Fruit fly (Drosophila melanogaster) whole organism, embryonic: ENCODE results near the gene Glut1.
A peak's percentile ranks its signal among the peaks of the same experiment; 100 is the strongest.

Source experiments
- Asciz ChIP-seq: fragments of 200-800 bp; sonication (Bioruptor generic); optimal IDR thresholded peaks from 2 replicates; lab custom pipeline; 2017; ENCODE audit warnings: missing biosample characterization, mild to moderate bottlenecking, missing genetic modification characterization, missing genetic modification reagents
- CG10274 ChIP-seq: fragments of 200-800 bp; sonication (Bioruptor generic); optimal IDR thresholded peaks from 3 replicates; lab custom pipeline; 2017; ENCODE audit warnings: missing biosample characterization, mild to moderate bottlenecking, missing genetic modification characterization
- CG10543 ChIP-seq: fragments of 200-800 bp; sonication (Bioruptor generic); optimal IDR thresholded peaks from 3 replicates; lab custom pipeline; 2017; ENCODE audit warnings: missing biosample characterization, mild to moderate bottlenecking, missing genetic modification characterization, moderate library complexity
- CG10654 ChIP-seq: fragments of 200-800 bp; sonication (Bioruptor generic); optimal IDR thresholded peaks from 2 replicates; lab custom pipeline; 2016; ENCODE audit warnings: missing biosample characterization, missing genetic modification characterization
- CG1233 ChIP-seq: fragments of 200-800 bp; sonication (Bioruptor generic); optimal IDR thresholded peaks from 4 replicates; lab custom pipeline; 2018; ENCODE audit warnings: missing biosample characterization, mild to moderate bottlenecking, missing genetic modification characterization
- CG16779 ChIP-seq: fragments of 200-800 bp; sonication (Bioruptor generic); IDR thresholded peaks from 2 replicates; pipeline ENCODE4 v1.3.6; 2022; ENCODE audit warnings: missing biosample characterization, missing genetic modification characterization
- CG17612 ChIP-seq: fragments of 200-800 bp; sonication (Bioruptor generic); IDR thresholded peaks from 2 replicates; pipeline ENCODE4 v1.3.6; 2022; ENCODE audit warnings: missing biosample characterization, missing genetic modification characterization
- CG18011 ChIP-seq: fragments of 200-800 bp; sonication (Bioruptor generic); optimal IDR thresholded peaks from 2 replicates; lab custom pipeline; 2017; ENCODE audit warnings: missing biosample characterization, missing genetic modification characterization, mild to moderate bottlenecking, moderate library complexity, missing genotype
- CG1832 ChIP-seq: fragments of 200-800 bp; sonication (Bioruptor generic); optimal IDR thresholded peaks from 2 replicates; lab custom pipeline; 2017; ENCODE audit warnings: missing biosample characterization, mild to moderate bottlenecking, missing genetic modification characterization, inconsistent platforms
- CG2678 ChIP-seq: fragments of 200-800 bp; sonication (Bioruptor generic); optimal IDR thresholded peaks from 3 replicates; lab custom pipeline; 2019; ENCODE audit warnings: missing biosample characterization, mild to moderate bottlenecking, missing genetic modification characterization, moderate library complexity
- CG34376 ChIP-seq: fragments of 200-800 bp; sonication (Bioruptor generic); optimal IDR thresholded peaks from 2 replicates; lab custom pipeline; 2018; ENCODE audit warnings: missing biosample characterization, mild to moderate bottlenecking, missing genetic modification characterization
- CG42726 ChIP-seq: fragments of 200-800 bp; sonication (Bioruptor generic); IDR thresholded peaks from 2 replicates; pipeline ENCODE4 v1.3.6; 2022; ENCODE audit warnings: missing biosample characterization, missing genetic modification characterization; ENCODE audit not compliant: partially characterized antibody
- CG4328 ChIP-seq: fragments of 200-800 bp; sonication (Bioruptor generic); optimal IDR thresholded peaks from 3 replicates; lab custom pipeline; 2017; ENCODE audit warnings: missing biosample characterization, missing genetic modification reagents, missing genetic modification characterization
- CG6254 ChIP-seq: fragments of 200-800 bp; sonication (Bioruptor generic); optimal IDR thresholded peaks from 3 replicates; lab custom pipeline; 2017; ENCODE audit warnings: mild to moderate bottlenecking, missing biosample characterization, missing genetic modification reagents, missing genetic modification characterization
- CG6654 ChIP-seq: fragments of 200-800 bp; sonication (Bioruptor generic); optimal IDR thresholded peaks from 2 replicates; lab custom pipeline; 2017; ENCODE audit warnings: missing biosample characterization, mild to moderate bottlenecking, missing genetic modification characterization
- CG6683 ChIP-seq: fragments of 200-800 bp; sonication (Bioruptor generic); optimal IDR thresholded peaks from 2 replicates; lab custom pipeline; 2017; ENCODE audit warnings: missing biosample characterization, mild to moderate bottlenecking, missing genetic modification characterization, missing genetic modification reagents
- CG7556 ChIP-seq: fragments of 200-800 bp; sonication (Bioruptor generic); optimal IDR thresholded peaks from 2 replicates; lab custom pipeline; 2017; ENCODE audit warnings: missing biosample characterization, mild to moderate bottlenecking, missing genetic modification characterization
- CG8944 ChIP-seq: fragments of 200-800 bp; sonication (Bioruptor generic); optimal IDR thresholded peaks from 3 replicates; lab custom pipeline; 2016; ENCODE audit warnings: missing biosample characterization, missing genetic modification characterization
- CG9609 ChIP-seq: fragments of 200-800 bp; sonication (Bioruptor generic); optimal IDR thresholded peaks from 3 replicates; lab custom pipeline; 2016; ENCODE audit warnings: missing biosample characterization, missing genetic modification characterization
- CG9727 ChIP-seq: fragments of 200-800 bp; sonication (Bioruptor generic); optimal IDR thresholded peaks from 3 replicates; lab custom pipeline; 2017; ENCODE audit warnings: missing biosample characterization, mild to moderate bottlenecking, missing genetic modification characterization
- Chrac-16 ChIP-seq: fragments of 200-800 bp; sonication (Bioruptor generic); optimal IDR thresholded peaks from 3 replicates; lab custom pipeline; 2016; ENCODE audit warnings: missing biosample characterization, missing genetic modification characterization
- CrebB ChIP-seq: fragments of 200-800 bp; sonication (Bioruptor generic); optimal IDR thresholded peaks from 3 replicates; lab custom pipeline; 2018; ENCODE audit warnings: missing biosample characterization, mild to moderate bottlenecking, missing genetic modification characterization
- Dip2 ChIP-seq: fragments of 200-800 bp; sonication (Bioruptor generic); IDR thresholded peaks from 2 replicates; pipeline ENCODE4 v1.3.6; 2022; ENCODE audit warnings: missing biosample characterization, missing genetic modification characterization
- Drgx ChIP-seq: fragments of 200-800 bp; sonication (Bioruptor generic); IDR thresholded peaks from 2 replicates; pipeline ENCODE4 v1.3.6; 2022; ENCODE audit warnings: missing biosample characterization, missing genetic modification characterization
- ERR ChIP-seq: fragments of 200-800 bp; sonication (Bioruptor generic); optimal IDR thresholded peaks from 2 replicates; lab custom pipeline; 2016; ENCODE audit warnings: missing biosample characterization, missing genetic modification characterization
- Fer2 ChIP-seq: fragments of 200-800 bp; sonication (Bioruptor generic); optimal IDR thresholded peaks from 2 replicates; lab custom pipeline; 2018; ENCODE audit warnings: missing biosample characterization, mild to moderate bottlenecking, missing genetic modification characterization, moderate library complexity
- Gsc ChIP-seq: fragments of 200-800 bp; sonication (Bioruptor generic); IDR thresholded peaks from 2 replicates; pipeline ENCODE4 v1.3.6; 2022; ENCODE audit warnings: missing biosample characterization, missing genetic modification characterization
- H2.0 ChIP-seq: fragments of 200-800 bp; sonication (Bioruptor generic); IDR thresholded peaks from 2 replicates; pipeline ENCODE4 v1.3.6; 2022; ENCODE audit warnings: missing biosample characterization, missing genetic modification characterization
- Jarid2 ChIP-seq: fragments of 200-800 bp; sonication (Bioruptor generic); optimal IDR thresholded peaks from 3 replicates; lab custom pipeline; 2017; ENCODE audit warnings: mild to moderate bottlenecking, missing biosample characterization, missing genetic modification reagents, missing genetic modification characterization
- Med ChIP-seq: fragments of 200-800 bp; sonication (Bioruptor generic); peaks from one replicate; lab custom pipeline; 2016; ENCODE audit warnings: missing biosample characterization, missing genetic modification characterization, mild to moderate bottlenecking, inconsistent platforms, moderate library complexity
- Mes4 ChIP-seq: fragments of 200-800 bp; sonication (Bioruptor generic); optimal IDR thresholded peaks from 2 replicates; lab custom pipeline; 2016; ENCODE audit warnings: missing biosample characterization, missing genetic modification characterization
- Neu2 ChIP-seq: fragments of 200-800 bp; sonication (Bioruptor generic); optimal IDR thresholded peaks from 3 replicates; lab custom pipeline; 2016; ENCODE audit warnings: missing biosample characterization, missing genetic modification characterization, borderline replicate concordance
- Sin3A ChIP-seq: fragments of >200 bp; optimal IDR thresholded peaks from 2 replicates; lab custom pipeline; 2018
- Taf1 ChIP-seq: fragments of 200-800 bp; sonication (Bioruptor generic); IDR thresholded peaks from 2 replicates; pipeline ENCODE4 v1.3.6; 2022; ENCODE audit warnings: missing biosample characterization, missing genetic modification characterization
- ato ChIP-seq: fragments of 200-800 bp; sonication (Bioruptor generic); IDR thresholded peaks from 2 replicates; pipeline ENCODE4 v1.3.6; 2022; ENCODE audit warnings: missing biosample characterization, missing genetic modification characterization; ENCODE audit not compliant: partially characterized antibody
- en ChIP-seq: fragments of 200-800 bp; sonication (Bioruptor generic); optimal IDR thresholded peaks from 2 replicates; lab custom pipeline; 2016; ENCODE audit warnings: missing biosample characterization, missing genetic modification characterization
- fd96Cb ChIP-seq: fragments of 200-800 bp; sonication (Bioruptor generic); optimal IDR thresholded peaks from 2 replicates; lab custom pipeline; 2018; ENCODE audit warnings: missing biosample characterization, mild to moderate bottlenecking, missing genetic modification characterization, moderate library complexity
- gem ChIP-seq: fragments of 200-800 bp; sonication (Bioruptor generic); optimal IDR thresholded peaks from 2 replicates; lab custom pipeline; 2019; ENCODE audit warnings: missing biosample characterization, mild to moderate bottlenecking, missing genetic modification characterization, moderate library complexity
- luna ChIP-seq: fragments of 200-800 bp; sonication (Bioruptor generic); optimal IDR thresholded peaks from 2 replicates; lab custom pipeline; 2016; ENCODE audit warnings: missing biosample characterization, missing genetic modification characterization
- prd ChIP-seq, 3 experiments: fragments of >200 bp in 2 of 3; fragments of 200-800 bp in 1 of 3; sonication (Bioruptor generic) in 1 of 3; optimal IDR thresholded peaks in 2 of 3; IDR thresholded peaks in 1 of 3; 2 replicates in 2 of 3; 3 replicates in 1 of 3; pipeline versions ENCODE4 v1.3.6 to Lab custom; 2017 to 2022; ENCODE audit warnings: missing biosample characterization in 1 of 3, missing genetic modification characterization in 1 of 3
- sc ChIP-seq, 3 experiments: fragments of >200 bp in 2 of 3; fragments of 200-800 bp in 1 of 3; sonication (Bioruptor generic) in 1 of 3; optimal IDR thresholded peaks; 2 replicates in 2 of 3; 3 replicates in 1 of 3; lab custom pipeline; 2017; ENCODE audit warnings: mild to moderate bottlenecking in 1 of 3, missing biosample characterization in 1 of 3, missing genetic modification characterization in 1 of 3, missing genetic modification reagents in 1 of 3
- schlank ChIP-seq: fragments of 200-800 bp; sonication (Bioruptor generic); optimal IDR thresholded peaks from 2 replicates; lab custom pipeline; 2018; ENCODE audit warnings: missing biosample characterization, mild to moderate bottlenecking, missing genetic modification characterization
- tio ChIP-seq: fragments of 200-800 bp; sonication (Bioruptor generic); optimal IDR thresholded peaks from 2 replicates; lab custom pipeline; 2017; ENCODE audit warnings: missing biosample characterization, missing genetic modification characterization, inconsistent platforms
- twi ChIP-seq: fragments of 200-800 bp; optimal IDR thresholded peaks from 2 replicates; lab custom pipeline; 2019; ENCODE audit warnings: missing biosample characterization, mild to moderate bottlenecking, missing genetic modification characterization, moderate library complexity
- usp ChIP-seq: fragments of >200 bp; optimal IDR thresholded peaks from 2 replicates; lab custom pipeline; 2017; ENCODE audit warnings: missing biosample characterization, missing genetic modification characterization
- vfl ChIP-seq: fragments of 200-800 bp; sonication (Bioruptor generic); optimal IDR thresholded peaks from 2 replicates; lab custom pipeline; 2016; ENCODE audit warnings: missing biosample characterization, missing genetic modification characterization
- yki ChIP-seq: fragments of >200 bp; optimal IDR thresholded peaks from 3 replicates; lab custom pipeline; 2018

The Glut1 gene

DNA sequence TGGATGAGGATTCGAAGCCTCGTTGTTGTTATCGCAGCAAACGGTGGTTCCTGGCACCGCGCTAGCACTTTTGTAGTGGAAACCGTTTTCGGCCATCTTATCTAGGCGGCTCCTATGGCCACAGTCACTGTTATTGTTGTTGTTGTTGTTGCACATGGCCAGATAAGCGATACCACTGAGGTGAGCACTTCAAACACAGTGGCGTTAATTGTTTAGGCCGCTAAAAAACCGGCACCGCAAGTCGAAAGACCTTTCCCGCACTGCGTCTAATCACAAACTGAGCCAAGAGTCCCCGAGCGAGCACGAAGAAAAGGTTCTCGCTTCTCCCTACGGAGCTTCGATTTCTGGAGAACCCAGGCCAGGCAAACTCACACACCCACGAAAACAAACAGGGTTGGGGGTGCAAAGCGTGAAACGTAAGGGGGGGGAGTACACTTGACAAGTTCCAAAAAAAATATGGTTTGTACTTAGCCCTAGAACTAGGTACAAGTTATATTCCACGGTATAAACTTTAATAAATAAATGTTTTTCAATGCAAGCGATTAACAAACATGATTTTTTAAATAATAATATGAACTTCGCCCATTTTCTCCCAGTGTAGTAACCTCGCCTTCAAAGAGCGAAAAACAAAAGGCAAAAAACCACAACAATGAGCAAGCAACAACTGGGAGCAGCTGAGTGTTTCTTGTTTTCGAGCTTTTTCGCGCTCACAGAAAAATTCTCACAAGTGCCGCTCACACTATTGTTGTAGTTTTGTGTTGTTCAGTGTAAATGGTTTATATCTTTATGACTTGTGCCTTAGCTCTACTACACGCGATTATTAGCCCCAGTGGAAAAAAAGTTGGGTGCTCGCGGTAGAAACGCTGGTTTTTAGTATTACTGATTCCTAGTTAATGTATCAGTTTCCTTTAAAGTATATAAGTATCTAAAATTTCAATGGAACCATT, 93.9 kb downstream of the Glut1 start (continued):
- peak; percentile 65 for TF ChIP-seq Jarid2 (GFP tag; lab: Kevin White, UChicago)
- TF ChIP-seq CG7556 (GFP tag; lab: Kevin White, UChicago), result peak; percentile 77
- TF ChIP-seq CG9609 (GFP tag; lab: Kevin White, UChicago), result peak; percentile 34
- peak; percentile 87 for TF ChIP-seq CG2678 (tag; lab: Kevin White, UChicago)
- no peak for TF ChIP-seq CG42726
- peak; percentile 61 for TF ChIP-seq fd96Cb (tag; lab: Kevin White, UChicago)
- TF ChIP-seq CG4328, result peak; percentile 59
- TF ChIP-seq CG6254 (GFP tag; lab: Kevin White, UChicago), result peak; percentile 11
- no peak for TF ChIP-seq Sin3A (lab: Kevin White, UChicago)
- no peak for TF ChIP-seq Dip2
- no peak for TF ChIP-seq en (GFP tag; lab: Kevin White, UChicago)
- TF ChIP-seq Chrac-16 (GFP tag; lab: Kevin White, UChicago), result peak; percentile 80
- peak; percentile 31 for TF ChIP-seq CG1233 (GFP tag; lab: Kevin White, UChicago)
- peak; percentile 61 for TF ChIP-seq CG6654
- peak; percentile 41 for TF ChIP-seq Fer2 (tag; lab: Kevin White, UChicago)
- TF ChIP-seq schlank, result peak; percentile 57
- peak; percentile 58 for TF ChIP-seq CG9727 (GFP tag; lab: Kevin White, UChicago)
- no peak for TF ChIP-seq Mes4 (GFP tag; lab: Kevin White, UChicago)
- TF ChIP-seq CG1832 (GFP tag; lab: Kevin White, UChicago), result no peak
- 0 out of 2 replicates have a peak, but pooled peaks have one; percentile 55 for TF ChIP-seq CG17612 (GFP tag; lab: Robert Waterston, UW)
- peak; percentile 78 for TF ChIP-seq Taf1
- TF ChIP-seq CG34376 (GFP tag; lab: Kevin White, UChicago), result peak; percentile 68
- peak; percentile 48 for TF ChIP-seq ERR (GFP tag; lab: Kevin White, UChicago)
- no peak for TF ChIP-seq ato (GFP tag; lab: Robert Waterston, UW)
- TF ChIP-seq usp (GFP tag; lab: Kevin White, UChicago), result no peak
- TF ChIP-seq luna (GFP tag; lab: Kevin White, UChicago), result peak; percentile 20
- no peak for TF ChIP-seq sc (optimal IDR thresholded peaks at IDR 0.05; lab: Kevin White, UChicago)
- TF ChIP-seq sc (GFP tag; optimal IDR thresholded peaks at IDR 0.05; lab: Kevin White, UChicago), result peak; percentile 52
- peak; percentile 72 for TF ChIP-seq CG10274
- peak; percentile 66 for TF ChIP-seq Gsc
- TF ChIP-seq CG18011 (GFP tag; lab: Kevin White, UChicago), result peak; percentile 61
- peak; percentile 44 for TF ChIP-seq vfl (GFP tag; lab: Kevin White, UChicago)
- TF ChIP-seq H2.0 (GFP tag; lab: Robert Waterston, UW), result peak; percentile 88
- peak; percentile 76 for TF ChIP-seq tio (GFP tag; lab: Kevin White, UChicago)
- TF ChIP-seq CG6683 (GFP tag; lab: Kevin White, UChicago), result peak; percentile 72
- peak; percentile 53 for TF ChIP-seq twi (tag; lab: Kevin White, UChicago)
- TF ChIP-seq Asciz (GFP tag; lab: Kevin White, UChicago), result peak; percentile 34
- TF ChIP-seq Neu2 (GFP tag; lab: Kevin White, UChicago), result no peak
- peak; percentile 24 for TF ChIP-seq CrebB (tag; lab: Kevin White, UChicago)
- TF ChIP-seq CG8944, result peak; percentile 26
- peak; percentile 83 for TF ChIP-seq Drgx (GFP tag; lab: Robert Waterston, UW)
- TF ChIP-seq CG10543, result peak; percentile 70
- peak; percentile 81; the same call in 1 of the 2 replicates for TF ChIP-seq CG16779 (GFP tag; lab: Robert Waterston, UW)
- no peak for TF ChIP-seq prd (optimal IDR thresholded peaks at IDR 0.05; lab: Kevin White, UChicago)
- TF ChIP-seq prd (GFP tag; IDR thresholded peaks at IDR 0.05; lab: Robert Waterston, UW), result peak; percentile 91
- peak; percentile 92 for TF ChIP-seq Med
- TF ChIP-seq CG10654 (GFP tag; lab: Kevin White, UChicago), result peak; percentile 64
- TF ChIP-seq gem, result peak; percentile 85
- TF ChIP-seq yki (lab: Kevin White, UChicago), result no peak
